Worm (Caenorhabditis elegans): ENCODE measurements around the gene Y105C5B.1.

DNA sequence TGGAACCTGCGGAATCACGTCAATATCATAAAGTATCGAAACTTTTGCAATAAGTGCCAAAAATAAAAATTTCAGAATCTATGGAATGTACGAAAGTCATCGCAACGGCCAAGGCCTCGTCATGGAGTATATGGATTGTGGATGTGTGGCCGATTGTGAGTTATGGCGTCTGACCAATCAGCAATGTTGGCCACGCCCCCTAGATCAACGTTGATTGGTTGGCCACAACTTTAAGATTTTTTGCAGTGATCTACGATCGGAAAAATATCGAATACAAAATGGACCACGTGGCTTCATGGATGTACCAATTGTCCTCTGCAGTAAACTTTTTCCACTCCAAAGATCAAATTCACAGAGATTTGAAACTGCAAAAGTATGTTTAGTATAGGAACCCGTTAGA, 19.8 kb upstream of the Y105C5B.1 start:
- no peak for TF ChIP-seq nhr-90 (tag; optimal IDR thresholded peaks at IDR 0.05)
- TF ChIP-seq unc-62 (GFP tag; optimal IDR thresholded peaks at IDR 0.05) = no peak
- TF ChIP-seq mel-28 (tag; optimal IDR thresholded peaks at IDR 0.05; ENCODE audit: borderline replicate concordance) = no peak
- no peak for TF ChIP-seq pha-4 (tag; optimal IDR thresholded peaks at IDR 0.05)
- TF ChIP-seq Y67H2A.10 (GFP tag; conservative IDR thresholded peaks at IDR 0.05) = no peak
- TF ChIP-seq sdz-38 (tag; optimal IDR thresholded peaks at IDR 0.05) = no peak
- TF ChIP-seq aptf-3 (GFP tag; IDR thresholded peaks at IDR 0.05) = no peak
- no peak for TF ChIP-seq unc-130 (GFP tag; optimal IDR thresholded peaks at IDR 0.05)
- no peak for TF ChIP-seq ceh-91 (GFP tag; IDR thresholded peaks at IDR 0.05)
- TF ChIP-seq tbp1 (GFP tag; optimal IDR thresholded peaks at IDR 0.05) = no peak
- no peak for TF ChIP-seq F23B12.7 (tag; optimal IDR thresholded peaks at IDR 0.05; ENCODE audit: insufficient read depth)
- no peak for TF ChIP-seq hmg-20 (GFP tag; IDR thresholded peaks at IDR 0.05)

All from whole organism, young adult.